Fruit fly (Drosophila melanogaster) whole organism, embryonic: ENCODE results near the gene CG13924.

Experiments used
- CG13624 ChIP-seq: fragments of 200-800 bp; sonication (Bioruptor generic); optimal IDR thresholded peaks from 2 replicates; lab custom pipeline; 2016; ENCODE audit warnings: missing biosample characterization, missing genetic modification characterization
- CG4707 ChIP-seq: fragments of 200-800 bp; sonication (Bioruptor generic); optimal IDR thresholded peaks from 2 replicates; lab custom pipeline; 2018; ENCODE audit warnings: missing biosample characterization, mild to moderate bottlenecking, missing genetic modification characterization, moderate library complexity
- HLH3B ChIP-seq: fragments of 200-800 bp; sonication (Bioruptor generic); IDR thresholded peaks from 2 replicates; pipeline ENCODE4 v1.3.6; 2022; ENCODE audit warnings: missing biosample characterization, missing genetic modification characterization
- Hr78 ChIP-seq, 2 experiments: fragments of 200-800 bp in 1 of 2; fragments of >200 bp in 1 of 2; sonication (Bioruptor generic) in 1 of 2; optimal IDR thresholded peaks; 2 replicates each; lab custom pipeline; 2017 to 2019; ENCODE audit warnings: missing biosample characterization in 2 of 2, missing genetic modification characterization in 2 of 2, mild to moderate bottlenecking in 1 of 2, moderate library complexity in 1 of 2
- Mrtf ChIP-seq: fragments of 200-800 bp; sonication (Bioruptor generic); IDR thresholded peaks from 3 replicates; pipeline ENCODE4 v1.3.6; 2022; ENCODE audit warnings: missing biosample characterization, missing genetic modification characterization
- Scr ChIP-seq: fragments of 200-800 bp; sonication (Bioruptor generic); IDR thresholded peaks from 2 replicates; pipeline ENCODE4 v1.3.6; 2022; ENCODE audit warnings: missing biosample characterization, missing genetic modification characterization; ENCODE audit not compliant: partially characterized antibody
- bab2 ChIP-seq: fragments of 200-800 bp; sonication (Bioruptor generic); optimal IDR thresholded peaks from 2 replicates; lab custom pipeline; 2016; ENCODE audit warnings: missing biosample characterization, missing genetic modification characterization
- cwo ChIP-seq: fragments of 200-800 bp; sonication (Bioruptor generic); optimal IDR thresholded peaks from 3 replicates; lab custom pipeline; 2017; ENCODE audit warnings: missing biosample characterization, missing genetic modification characterization, mild to moderate bottlenecking, moderate library complexity, missing genetic modification reagents
- dati ChIP-seq: fragments of 200-800 bp; sonication (Bioruptor generic); IDR thresholded peaks from 2 replicates; pipeline ENCODE4 v1.3.6; 2022; ENCODE audit warnings: missing biosample characterization, missing genetic modification characterization
- insv ChIP-seq, 2 experiments: fragments of 200-800 bp; sonication (Bioruptor generic); optimal IDR thresholded peaks; 3 replicates each; lab custom pipeline; 2016 to 2018; ENCODE audit warnings: missing biosample characterization in 2 of 2, missing genetic modification characterization in 2 of 2
- oc ChIP-seq: fragments of 200-800 bp; sonication (Bioruptor generic); optimal IDR thresholded peaks from 2 replicates; lab custom pipeline; 2018; ENCODE audit warnings: missing biosample characterization, mild to moderate bottlenecking, missing genetic modification characterization, moderate library complexity
- pita ChIP-seq: fragments of 200-800 bp; sonication (Bioruptor generic); optimal IDR thresholded peaks from 2 replicates; lab custom pipeline; 2017; ENCODE audit warnings: missing biosample characterization, mild to moderate bottlenecking, missing genetic modification characterization

- TF ChIP-seq insv (GFP tag; optimal IDR thresholded peaks at IDR 0.05; lab: Kevin White, UChicago) (no peak), pita (GFP tag; lab: Kevin White, UChicago) (no peak), Mrtf (GFP tag; lab: Robert Waterston, UW) (no peak), HLH3B (GFP tag; lab: Robert Waterston, UW) (no peak; the same call in 1 of the 2 replicates), bab2 (no peak), cwo (GFP tag; lab: Kevin White, UChicago) (no peak), CG13624 (GFP tag; lab: Kevin White, UChicago) (no peak), oc (tag; lab: Kevin White, UChicago) (no peak), Scr (GFP tag; lab: Robert Waterston, UW) (no peak), dati (GFP tag; lab: Robert Waterston, UW) (no peak), CG4707 (GFP tag; lab: Kevin White, UChicago) (no peak), Hr78 (GFP tag; optimal IDR thresholded peaks at IDR 0.05; lab: Kevin White, UChicago) (no peak)
Measured at dm6 chr3L:1881919-1882318, 12.1 kb downstream of the CG13924 start.
